Fruit fly (Drosophila melanogaster): ENCODE measurements around the gene ltl.
"Not testable (repeated sequence)": the region's sequence is repeated elsewhere in the genome, so short reads cannot be mapped to it uniquely, and the experiment has no call there.

dm6 chr3L:7498731-7499130 lies 20.1 kb upstream of the ltl start, which contains the start of gene CG8539:
- not testable (repeated sequence) for TF ChIP-seq CG6854, CG9139 (GFP tag; optimal IDR thresholded peaks at IDR 0.05)

Data from whole organism, prepupa.